Fruit fly (Drosophila melanogaster): Measurements from ENCODE around the gene CG31097.

DNA sequence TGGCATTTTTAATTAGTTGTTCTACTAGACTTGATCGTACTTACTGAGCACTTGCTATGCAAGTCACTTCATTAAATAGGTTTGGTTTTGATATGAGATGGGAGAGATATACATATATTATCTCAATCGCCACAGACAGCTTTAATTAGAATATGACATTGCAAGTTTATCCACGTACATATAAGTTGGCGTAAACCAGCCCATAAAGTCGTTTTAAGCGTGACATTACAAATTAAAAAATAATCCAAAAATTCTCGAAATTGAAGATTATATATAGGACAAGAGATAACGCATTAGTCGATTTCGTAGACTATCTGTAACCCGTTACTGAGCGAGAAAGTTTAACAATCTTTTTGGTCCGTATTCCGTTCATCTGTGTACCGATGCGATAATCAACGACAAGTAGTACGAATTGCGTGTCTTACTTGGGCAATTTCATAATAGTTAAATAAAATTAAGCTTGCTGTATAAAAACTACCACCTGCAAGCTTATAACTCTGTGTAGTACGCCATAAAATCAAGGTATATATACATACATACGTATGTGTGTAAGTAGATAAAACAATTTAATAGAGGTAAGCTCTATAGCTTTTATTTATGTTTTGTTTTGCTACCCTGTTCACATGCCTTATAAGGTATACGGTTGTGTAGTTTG is 22.6 kb upstream of the CG31097 start, which contains the start of gene CG10560:
- TF ChIP-seq cnc (optimal IDR thresholded peaks at IDR 0.05) (peak; percentile 19 to 51), CG7101 (tag; optimal IDR thresholded peaks at IDR 0.05) (no peak), CG7045 (GFP tag; optimal IDR thresholded peaks at IDR 0.05) (no peak), CG1620 (GFP tag; optimal IDR thresholded peaks at IDR 0.05) (no peak), CG12768 (GFP tag; optimal IDR thresholded peaks at IDR 0.05) (no peak), CG5204 (GFP tag; optimal IDR thresholded peaks at IDR 0.05) (no peak), CG33017 (tag; optimal IDR thresholded peaks at IDR 0.05) (no peak), tj (GFP tag; optimal IDR thresholded peaks at IDR 0.05) (no peak), CG14711 (tag; optimal IDR thresholded peaks at IDR 0.05) (no peak)
